Worm (Caenorhabditis elegans) whole organism, L3 larva: ENCODE results near the gene ceh-13.

Experiments used
- R02D3.7 ChIP-seq: fragments of 150-350 bp; optimal IDR thresholded peaks from 2 replicates; lab custom pipeline; 2014; ENCODE audit warnings: missing biosample characterization, missing genetic modification characterization
- ama-1 ChIP-seq: fragments of 150-350 bp; optimal IDR thresholded peaks from 2 replicates; lab custom pipeline; 2018
- ceh-82 ChIP-seq: fragments of 150-350 bp; optimal IDR thresholded peaks from 2 replicates; lab custom pipeline; 2014; ENCODE audit warnings: missing biosample characterization, missing genetic modification characterization
- daf-12 ChIP-seq: fragments of 150-350 bp; optimal IDR thresholded peaks from 2 replicates; lab custom pipeline; 2014; ENCODE audit warnings: missing biosample characterization, missing genetic modification reagents, missing genetic modification characterization
- egl-27 ChIP-seq: sonication (generic microtip); optimal IDR thresholded peaks from 4 replicates; lab custom pipeline; 2017; ENCODE audit warnings: missing biosample characterization, missing genetic modification reagents, missing genetic modification characterization
- egl-5 ChIP-seq: fragments of 150-350 bp; optimal IDR thresholded peaks from 2 replicates; lab custom pipeline; 2017; ENCODE audit warnings: missing biosample characterization, missing genetic modification reagents, missing genetic modification characterization, inconsistent platforms
- elt-2 ChIP-seq: sonication (generic microtip); optimal IDR thresholded peaks from 2 replicates; lab custom pipeline; 2016; ENCODE audit warnings: missing genetic modification reagents, mild to moderate bottlenecking, missing genetic modification characterization, missing compliant biosample characterization
- elt-3 ChIP-seq, 3 experiments: fragments of 150-350 bp in 1 of 3; sonication (generic microtip) in 2 of 3; optimal IDR thresholded peaks; 2 replicates in 2 of 3; 4 replicates in 1 of 3; lab custom pipeline; 2014 to 2017; ENCODE audit warnings: missing biosample characterization in 3 of 3, missing genetic modification characterization in 3 of 3
- fkh-10 ChIP-seq: sonication (generic microtip); optimal IDR thresholded peaks from 2 replicates; lab custom pipeline; 2017; ENCODE audit warnings: missing biosample characterization, missing genetic modification reagents, missing genetic modification characterization
- fkh-2 ChIP-seq: fragments of 150-350 bp; optimal IDR thresholded peaks from 2 replicates; lab custom pipeline; 2014; ENCODE audit warnings: missing biosample characterization, missing genetic modification reagents, missing genetic modification characterization
- hmg-11 ChIP-seq: sonication (generic microtip); optimal IDR thresholded peaks from 2 replicates; lab custom pipeline; 2016; ENCODE audit warnings: missing genetic modification characterization, missing compliant biosample characterization
- lin-15B ChIP-seq: fragments of 150-350 bp; optimal IDR thresholded peaks from 2 replicates; lab custom pipeline; 2014; ENCODE audit warnings: missing biosample characterization, missing genetic modification characterization
- lin-39 ChIP-seq: fragments of 150-350 bp; optimal IDR thresholded peaks from 2 replicates; lab custom pipeline; 2018; ENCODE audit warnings: missing biosample characterization, missing genetic modification reagents, missing genetic modification characterization
- mml-1 ChIP-seq: fragments of 150-350 bp; sonication (generic microtip); optimal IDR thresholded peaks from 3 replicates; lab custom pipeline; 2014; ENCODE audit warnings: missing biosample characterization, missing genetic modification characterization
- nfya-1 ChIP-seq: sonication (generic microtip); optimal IDR thresholded peaks from 2 replicates; lab custom pipeline; 2017; ENCODE audit warnings: missing genetic modification characterization, mild to moderate bottlenecking, missing compliant biosample characterization, antibody characterized with exemption, moderate library complexity; ENCODE audit not compliant: insufficient read depth
- nhr-23 ChIP-seq: fragments of 150-350 bp; optimal IDR thresholded peaks from 2 replicates; lab custom pipeline; 2014; ENCODE audit warnings: missing biosample characterization, missing genetic modification reagents, missing genetic modification characterization
- nhr-237 ChIP-seq: fragments of 150-350 bp; optimal IDR thresholded peaks from 2 replicates; lab custom pipeline; 2014; ENCODE audit warnings: missing biosample characterization, missing genetic modification characterization
- nhr-25 ChIP-seq: sonication (generic microtip); optimal IDR thresholded peaks from 2 replicates; lab custom pipeline; 2017; ENCODE audit warnings: missing biosample characterization, missing genetic modification characterization
- nhr-28 ChIP-seq: fragments of 150-350 bp; optimal IDR thresholded peaks from 2 replicates; lab custom pipeline; 2014; ENCODE audit warnings: missing biosample characterization, missing genetic modification characterization
- nhr-77 ChIP-seq: fragments of 150-350 bp; optimal IDR thresholded peaks from 2 replicates; lab custom pipeline; 2014; ENCODE audit warnings: missing biosample characterization, missing genetic modification characterization
- pha-4 ChIP-seq: fragments of 150-350 bp; optimal IDR thresholded peaks from 2 replicates; lab custom pipeline; 2014; ENCODE audit warnings: missing biosample characterization, missing genetic modification reagents, missing genetic modification characterization
- sea-2 ChIP-seq: fragments of 150-350 bp; sonication (generic microtip); optimal IDR thresholded peaks from 4 replicates; lab custom pipeline; 2014; ENCODE audit warnings: missing biosample characterization, missing genetic modification reagents, missing genetic modification characterization
- snpc-4 ChIP-seq: fragments of 150-350 bp; optimal IDR thresholded peaks from 2 replicates; lab custom pipeline; 2014; ENCODE audit warnings: missing biosample characterization, missing genetic modification characterization
- tbx-2 ChIP-seq: sonication (generic microtip); optimal IDR thresholded peaks from 2 replicates; lab custom pipeline; 2016; ENCODE audit warnings: mild to moderate bottlenecking, missing genetic modification characterization, missing compliant biosample characterization
- unc-39 ChIP-seq: sonication (generic microtip); optimal IDR thresholded peaks from 4 replicates; lab custom pipeline; 2017; ENCODE audit warnings: missing biosample characterization, missing genetic modification characterization
- zag-1 ChIP-seq: fragments of 150-350 bp; optimal IDR thresholded peaks from 2 replicates; lab custom pipeline; 2014; ENCODE audit warnings: missing biosample characterization, missing genetic modification characterization
- ztf-11 ChIP-seq: fragments of 150-350 bp; optimal IDR thresholded peaks from 2 replicates; lab custom pipeline; 2014; ENCODE audit warnings: missing biosample characterization, missing genetic modification characterization
- ztf-4 ChIP-seq: fragments of 150-350 bp; optimal IDR thresholded peaks from 2 replicates; lab custom pipeline; 2014; ENCODE audit warnings: missing biosample characterization, missing genetic modification characterization

Gene ceh-13

ce11 chrIII:7579324-7579723 is 23.9 kb downstream of the ceh-13 start, which contains the start of gene mfsd-6:
Gene mfsd-6, minus strand, starts transcription at chrIII:7579411.
- TF ChIP-seq nhr-77 (tag; lab: Kevin White, UChicago) (no peak), elt-3 (tag; optimal IDR thresholded peaks at IDR 0.05; lab: Kevin White, UChicago) (no peak), nfya-1 (tag; lab: Kevin White, UChicago) (peak; percentile 8)

ce11 chrIII:7580586-7580985 is 25.1 kb downstream of the ceh-13 start:
- TF ChIP-seq sea-2 (GFP tag; lab: Kevin White, UChicago) (no peak), fkh-10 (GFP tag; lab: Kevin White, UChicago) (peak; percentile 85), ama-1 (lab: Kevin White, UChicago) (no peak), fkh-2 (tag; lab: Kevin White, UChicago) (no peak), nfya-1 (tag; lab: Kevin White, UChicago) (peak; percentile 69), hmg-11 (peak; percentile 63), snpc-4 (tag; lab: Kevin White, UChicago) (peak; percentile 17), lin-39 (tag; lab: Kevin White, UChicago) (peak; percentile 63)

- no peak for TF ChIP-seq ceh-82 (tag; lab: Kevin White, UChicago)
- TF ChIP-seq zag-1 (tag; lab: Kevin White, UChicago): no peak
- TF ChIP-seq elt-2 (tag; lab: Kevin White, UChicago): no peak
- no peak for TF ChIP-seq nhr-23 (tag; lab: Kevin White, UChicago)
- no peak for TF ChIP-seq ztf-11 (tag; lab: Kevin White, UChicago)
These were observed 27.4 kb downstream of the ceh-13 start, which contains the start of gene R13A5.10 for ce11 chrIII:7582885-7583284. Gene R13A5.10, minus strand, starts transcription at chrIII:7582985.

- TF ChIP-seq R02D3.7 (tag; lab: Kevin White, UChicago) (peak; percentile 84), nfya-1 (tag; lab: Kevin White, UChicago) (peak; percentile 45), daf-12 (tag; lab: Kevin White, UChicago) (no peak), nhr-28 (tag; lab: Kevin White, UChicago) (no peak), nhr-25 (tag; lab: Kevin White, UChicago) (peak; percentile 5), elt-2 (tag; lab: Kevin White, UChicago) (peak; percentile 27), pha-4 (tag; lab: Kevin White, UChicago) (peak; percentile 80), lin-15B (tag; lab: Kevin White, UChicago) (peak; percentile 39), fkh-10 (GFP tag; lab: Kevin White, UChicago) (no peak), lin-39 (tag; lab: Kevin White, UChicago) (peak; percentile 7)
- TF ChIP-seq, all 47 proteins: peak for 7
These were observed 28.7 kb downstream of the ceh-13 start, which contains the start of gene cup-5 for ce11 chrIII:7584131-7584646. Gene cup-5, plus strand, starts transcription at chrIII:7584181.

ce11 chrIII:7588214-7588613 is 32.8 kb downstream of the ceh-13 start, which contains the start of gene R13A5.15:
Gene R13A5.15, minus strand, starts transcription at chrIII:7588314.
- TF ChIP-seq mml-1 (tag; lab: Kevin White, UChicago): no peak
- no peak for TF ChIP-seq egl-27 (tag; lab: Kevin White, UChicago)
- TF ChIP-seq unc-39 (tag; lab: Kevin White, UChicago): no peak
- TF ChIP-seq nhr-237: no peak
- TF ChIP-seq ztf-4 (tag; lab: Kevin White, UChicago): no peak
- no peak for TF ChIP-seq pha-4 (tag; lab: Kevin White, UChicago)
- TF ChIP-seq egl-5 (tag; lab: Kevin White, UChicago): no peak
- TF ChIP-seq R02D3.7 (tag; lab: Kevin White, UChicago): no peak
- no peak for TF ChIP-seq nhr-77 (tag; lab: Kevin White, UChicago)
- TF ChIP-seq hmg-11: no peak
- no peak for TF ChIP-seq lin-15B (tag; lab: Kevin White, UChicago)
- TF ChIP-seq tbx-2 (tag; lab: Kevin White, UChicago): no peak

ce11 chrIII:7593285-7593928 is 37.9 kb downstream of the ceh-13 start, which contains the start of gene R13A5.11:
Gene R13A5.11, minus strand, starts transcription at chrIII:7593335.
- no peak for TF ChIP-seq snpc-4 (tag; lab: Kevin White, UChicago)
